Worm (Caenorhabditis elegans) whole organism, L4 larva: ENCODE data around the gene C25H3.10.

Source experiments
- ama-1 ChIP-seq: fragments of 150-350 bp; optimal IDR thresholded peaks from 2 replicates; lab custom pipeline; 2014; ENCODE audit warnings: inconsistent platforms, mixed read lengths
- attf-4 ChIP-seq: sonication (generic microtip); optimal IDR thresholded peaks from 3 replicates; lab custom pipeline; 2017; ENCODE audit warnings: missing biosample characterization, missing genetic modification characterization
- ceh-20 ChIP-seq: fragments of 200-800 bp; sonication (Bioruptor generic); IDR thresholded peaks from 2 replicates; pipeline ENCODE4 v1.3.6; 2022; ENCODE audit warnings: missing genetic modification reagents, missing genetic modification characterization, missing compliant biosample characterization
- daf-16 ChIP-seq, 3 experiments: sonication (generic microtip); optimal IDR thresholded peaks; 2 replicates each; lab custom pipeline; 2016 to 2017; ENCODE audit warnings: missing genetic modification characterization in 3 of 3, missing genetic modification reagents in 3 of 3, mild to moderate bottlenecking in 2 of 3, missing compliant biosample characterization in 2 of 3, missing biosample characterization in 1 of 3, moderate library complexity in 1 of 3
- lin-38 ChIP-seq: fragments of 200-800 bp; sonication (Bioruptor generic); IDR thresholded peaks from 2 replicates; pipeline ENCODE4 v1.3.6; 2022; ENCODE audit warnings: missing genetic modification reagents, missing genetic modification characterization, missing compliant biosample characterization
- mdl-1 ChIP-seq, 2 experiments: fragments of 150-350 bp in 1 of 2; sonication (generic microtip) in 1 of 2; optimal IDR thresholded peaks; 2 replicates each; lab custom pipeline; 2014 to 2017; ENCODE audit warnings: missing biosample characterization in 2 of 2, missing genetic modification characterization in 2 of 2
- mxl-3 ChIP-seq: fragments of 200-800 bp; sonication (Bioruptor generic); optimal IDR thresholded peaks from 2 replicates; lab custom pipeline; 2018; ENCODE audit warnings: mild to moderate bottlenecking, missing genetic modification characterization, missing compliant biosample characterization
- nhr-237 ChIP-seq: sonication (generic microtip); optimal IDR thresholded peaks from 2 replicates; lab custom pipeline; 2017; ENCODE audit warnings: missing biosample characterization, missing genetic modification characterization
- nhr-42 ChIP-seq: fragments of 200-800 bp; sonication (Bioruptor generic); IDR thresholded peaks from 2 replicates; pipeline ENCODE4 v1.3.6; 2022; ENCODE audit warnings: missing genetic modification characterization, missing compliant biosample characterization
- snpc-4 ChIP-seq: fragments of 150-350 bp; optimal IDR thresholded peaks from 2 replicates; lab custom pipeline; 2014; ENCODE audit warnings: missing biosample characterization, missing genetic modification characterization
- unc-130 ChIP-seq: sonication (generic microtip); optimal IDR thresholded peaks from 2 replicates; lab custom pipeline; 2016; ENCODE audit warnings: missing genetic modification reagents, missing genetic modification characterization, missing compliant biosample characterization

ce11 chrII:5704479-5704878 is 5.7 kb upstream of the C25H3.10 start:
- TF ChIP-seq daf-16 (GFP tag; optimal IDR thresholded peaks at IDR 0.05; lab: Kevin White, UChicago) (no peak), daf-16 (tag; optimal IDR thresholded peaks at IDR 0.05; lab: Kevin White, UChicago) (no peak), ama-1 (no peak), snpc-4 (tag; lab: Kevin White, UChicago) (no peak), nhr-42 (no peak), lin-38 (no peak), ceh-20 (GFP tag; lab: Robert Waterston, UW) (no peak), mxl-3 (peak; percentile 27), mdl-1 (tag; optimal IDR thresholded peaks at IDR 0.05; lab: Kevin White, UChicago) (no peak), nhr-237 (tag; lab: Kevin White, UChicago) (no peak), unc-130 (GFP tag; lab: Kevin White, UChicago) (no peak), attf-4 (tag; lab: Kevin White, UChicago) (no peak)
